Worm (Caenorhabditis elegans): ENCODE measurements around the gene trpp-3.

ce11 chrIII:9509764-9510370 is 15.5 kb upstream of the trpp-3 start:
- TF ChIP-seq hlh-26 (GFP tag; conservative IDR thresholded peaks at IDR 0.05) (no peak), ceh-79 (tag; optimal IDR thresholded peaks at IDR 0.05) (no peak), unc-62 (GFP tag; optimal IDR thresholded peaks at IDR 0.05) (no peak), ceh-91 (GFP tag; IDR thresholded peaks at IDR 0.05) (no peak), let-526 (GFP tag; IDR thresholded peaks at IDR 0.05) (no peak), F10E7.11 (tag; optimal IDR thresholded peaks at IDR 0.05) (no peak), athp-1 (tag; optimal IDR thresholded peaks at IDR 0.05) (peak; percentile 7), pha-4 (tag; optimal IDR thresholded peaks at IDR 0.05) (no peak), dpl-1 (GFP tag; optimal IDR thresholded peaks at IDR 0.05) (no peak), xnd-1 (tag; optimal IDR thresholded peaks at IDR 0.05) (peak; percentile 9), tbp1 (GFP tag; optimal IDR thresholded peaks at IDR 0.05) (no peak), Y53G8AR.9 (GFP tag; conservative IDR thresholded peaks at IDR 0.05) (peak; percentile 70)

Measured in whole organism, young adult.